Worm (Caenorhabditis elegans) whole organism, young adult: ENCODE results near the gene F08D12.4.

Experiments used
- B0035.1 ChIP-seq: sonication (generic microtip); optimal IDR thresholded peaks from 2 replicates; lab custom pipeline; 2016; ENCODE audit warnings: missing genetic modification characterization, mild to moderate bottlenecking, missing compliant biosample characterization, missing genotype, missing genetic modification reagents
- C06A6.2 ChIP-seq: fragments of 200-800 bp; sonication (Bioruptor generic); conservative IDR thresholded peaks from 2 replicates; pipeline ENCODE4 v1.3.6; 2022; ENCODE audit warnings: missing genetic modification characterization, missing compliant biosample characterization
- F33H1.4 ChIP-seq: fragments of 200-800 bp; sonication (Bioruptor generic); IDR thresholded peaks from 2 replicates; pipeline ENCODE4 v1.3.6; 2022; ENCODE audit warnings: missing genetic modification reagents, missing genetic modification characterization, missing compliant biosample characterization
- F55B11.4 ChIP-seq: sonication (generic microtip); optimal IDR thresholded peaks from 2 replicates; lab custom pipeline; 2016; ENCODE audit warnings: missing compliant biosample characterization, missing genetic modification characterization, borderline replicate concordance; ENCODE audit not compliant: insufficient read depth
- F57A8.1 ChIP-seq: fragments of 200-800 bp; sonication (Bioruptor generic); optimal IDR thresholded peaks from 2 replicates; lab custom pipeline; 2018; ENCODE audit warnings: mild to moderate bottlenecking, missing genetic modification characterization, moderate library complexity, missing compliant biosample characterization
- K11D2.4 ChIP-seq: fragments of 200-800 bp; sonication (Bioruptor generic); IDR thresholded peaks from 2 replicates; pipeline ENCODE4 v1.3.6; 2022; ENCODE audit warnings: missing genetic modification reagents, missing genetic modification characterization, missing compliant biosample characterization
- K12H6.12 ChIP-seq: fragments of 200-800 bp; sonication (Bioruptor generic); optimal IDR thresholded peaks from 2 replicates; lab custom pipeline; 2018; ENCODE audit warnings: mild to moderate bottlenecking, missing genetic modification characterization, missing compliant biosample characterization
- T07F8.4 ChIP-seq: sonication (generic microtip); optimal IDR thresholded peaks from 2 replicates; lab custom pipeline; 2016; ENCODE audit warnings: mild to moderate bottlenecking, missing genetic modification characterization, moderate library complexity, missing compliant biosample characterization
- Y53G8AR.9 ChIP-seq: fragments of 200-800 bp; sonication (Bioruptor generic); conservative IDR thresholded peaks from 2 replicates; pipeline ENCODE4 v1.3.6; 2022; ENCODE audit warnings: missing genetic modification reagents, missing genetic modification characterization, missing compliant biosample characterization
- Y95B8A.8 ChIP-seq: fragments of 200-800 bp; sonication (Bioruptor generic); IDR thresholded peaks from 2 replicates; pipeline ENCODE4 v1.3.6; 2022; ENCODE audit warnings: missing genetic modification reagents, missing genetic modification characterization, missing compliant biosample characterization
- ZK185.1 ChIP-seq: sonication (generic microtip); optimal IDR thresholded peaks from 2 replicates; lab custom pipeline; 2016; ENCODE audit warnings: mild to moderate bottlenecking, missing genetic modification characterization, missing compliant biosample characterization; ENCODE audit not compliant: poor library complexity, severe bottlenecking
- ama-1 ChIP-seq, 3 experiments: fragments of 150-350 bp in 1 of 3; sonication (generic microtip) in 2 of 3; optimal IDR thresholded peaks; 2 replicates each; lab custom pipeline; 2014 to 2018; ENCODE audit warnings: missing biosample characterization in 2 of 3, missing genetic modification characterization in 2 of 3, missing genetic modification reagents in 2 of 3
- aptf-3 ChIP-seq: fragments of 200-800 bp; sonication (Bioruptor generic); IDR thresholded peaks from 2 replicates; pipeline ENCODE4 v1.3.6; 2022; ENCODE audit warnings: missing genetic modification characterization, missing compliant biosample characterization
- atf-7 ChIP-seq: sonication (generic microtip); optimal IDR thresholded peaks from 2 replicates; lab custom pipeline; 2017; ENCODE audit warnings: mild to moderate bottlenecking, missing genetic modification characterization, missing compliant biosample characterization
- athp-1 ChIP-seq: sonication (generic microtip); optimal IDR thresholded peaks from 2 replicates; lab custom pipeline; 2017; ENCODE audit warnings: mild to moderate bottlenecking, missing genetic modification characterization, missing compliant biosample characterization
- attf-5 ChIP-seq: fragments of 200-800 bp; sonication (Bioruptor generic); optimal IDR thresholded peaks from 2 replicates; lab custom pipeline; 2018; ENCODE audit warnings: mild to moderate bottlenecking, missing genetic modification characterization, missing compliant biosample characterization
- ceh-58 ChIP-seq: fragments of 200-800 bp; sonication (Bioruptor generic); IDR thresholded peaks from 2 replicates; pipeline ENCODE4 v1.3.6; 2022; ENCODE audit warnings: missing genetic modification characterization, missing compliant biosample characterization
- dpff-1 ChIP-seq: sonication (generic microtip); optimal IDR thresholded peaks from 2 replicates; lab custom pipeline; 2017; ENCODE audit warnings: mild to moderate bottlenecking, missing genetic modification characterization, missing compliant biosample characterization
- egl-18 ChIP-seq: fragments of 200-800 bp; sonication (Bioruptor generic); IDR thresholded peaks from 2 replicates; pipeline ENCODE4 v1.3.6; 2022; ENCODE audit warnings: missing genetic modification reagents, missing genetic modification characterization, missing compliant biosample characterization
- egl-44 ChIP-seq: fragments of 200-800 bp; sonication (Bioruptor generic); IDR thresholded peaks from 2 replicates; pipeline ENCODE4 v1.3.6; 2022; ENCODE audit warnings: missing genetic modification reagents, missing genetic modification characterization, missing compliant biosample characterization
- hlh-12 ChIP-seq: sonication (generic microtip); optimal IDR thresholded peaks from 2 replicates; lab custom pipeline; 2016; ENCODE audit warnings: missing genetic modification characterization, missing compliant biosample characterization
- hmg-20 ChIP-seq: fragments of 200-800 bp; sonication (Bioruptor generic); IDR thresholded peaks from 2 replicates; pipeline ENCODE4 v1.3.6; 2022; ENCODE audit warnings: missing genetic modification reagents, missing genetic modification characterization, missing compliant biosample characterization
- let-526 ChIP-seq: fragments of 200-800 bp; sonication (Bioruptor generic); IDR thresholded peaks from 2 replicates; pipeline ENCODE4 v1.3.6; 2022; ENCODE audit warnings: missing genetic modification reagents, missing genetic modification characterization, missing compliant biosample characterization
- lin-40 ChIP-seq: sonication (generic microtip); optimal IDR thresholded peaks from 2 replicates; lab custom pipeline; 2016; ENCODE audit warnings: missing genetic modification characterization, mild to moderate bottlenecking, missing compliant biosample characterization, missing genotype, missing genetic modification reagents
- madf-6 ChIP-seq: fragments of 200-800 bp; sonication (Bioruptor generic); IDR thresholded peaks from 2 replicates; pipeline ENCODE4 v1.3.6; 2022; ENCODE audit warnings: missing genetic modification reagents, missing genetic modification characterization, missing compliant biosample characterization
- mes-4 ChIP-seq: sonication (generic microtip); optimal IDR thresholded peaks from 2 replicates; lab custom pipeline; 2016; ENCODE audit warnings: missing genotype, missing genetic modification characterization, missing compliant biosample characterization
- nfyb-1 ChIP-seq: fragments of 200-800 bp; sonication (Bioruptor generic); IDR thresholded peaks from 2 replicates; pipeline ENCODE4 v1.3.6; 2022; ENCODE audit warnings: missing genetic modification reagents, missing genetic modification characterization, missing compliant biosample characterization
- pha-4 ChIP-seq: fragments of 150-350 bp; sonication (generic microtip); optimal IDR thresholded peaks from 2 replicates; lab custom pipeline; 2014; ENCODE audit warnings: missing biosample characterization, missing genetic modification reagents, missing genetic modification characterization
- snpc-4 ChIP-seq, 5 experiments: fragments of 150-350 bp in 1 of 5; sonication (generic microtip) in 4 of 5; optimal IDR thresholded peaks; 2 replicates each; lab custom pipeline; 2014 to 2018; ENCODE audit warnings: missing genetic modification characterization in 5 of 5, missing biosample characterization in 3 of 5, antibody characterized with exemption in 2 of 5, mild to moderate bottlenecking in 2 of 5, missing compliant biosample characterization in 2 of 5, missing genotype in 2 of 5, moderate library complexity in 2 of 5, missing genetic modification reagents in 1 of 5
- sptf-2 ChIP-seq: fragments of 200-800 bp; sonication (Bioruptor generic); optimal IDR thresholded peaks from 2 replicates; lab custom pipeline; 2018; ENCODE audit warnings: mild to moderate bottlenecking, missing genetic modification characterization, missing compliant biosample characterization
- zim-3 ChIP-seq: sonication (generic microtip); optimal IDR thresholded peaks from 2 replicates; lab custom pipeline; 2017; ENCODE audit warnings: mild to moderate bottlenecking, missing genetic modification characterization, moderate library complexity, missing compliant biosample characterization
- ztf-6 ChIP-seq: fragments of 200-800 bp; sonication (Bioruptor generic); IDR thresholded peaks from 2 replicates; pipeline ENCODE4 v1.3.6; 2022; ENCODE audit warnings: missing genetic modification reagents, missing genetic modification characterization, missing compliant biosample characterization

F08D12.4 gene

ce11 chrII:2756351-2756750 is 21.6 kb upstream of the F08D12.4 start:
- TF ChIP-seq F33H1.4 (GFP tag; lab: Robert Waterston, UW): no peak
- TF ChIP-seq lin-40 (tag; lab: Kevin White, UChicago): no peak
- no peak for TF ChIP-seq Y95B8A.8 (GFP tag; lab: Robert Waterston, UW)
- no peak for TF ChIP-seq aptf-3 (GFP tag; lab: Robert Waterston, UW)
- TF ChIP-seq snpc-4 (GFP tag; optimal IDR thresholded peaks at IDR 0.05; lab: Kevin White, UChicago): no peak
- no peak for TF ChIP-seq snpc-4 (tag; optimal IDR thresholded peaks at IDR 0.05; lab: Kevin White, UChicago)
- no peak for TF ChIP-seq attf-5 (GFP tag; lab: Kevin White, UChicago)
- no peak for TF ChIP-seq mes-4 (tag; lab: Kevin White, UChicago)
- TF ChIP-seq madf-6 (GFP tag; lab: Robert Waterston, UW): no peak
- TF ChIP-seq egl-18 (GFP tag; lab: Robert Waterston, UW): no peak
- no peak for TF ChIP-seq sptf-2 (GFP tag; lab: Kevin White, UChicago)
- no peak for TF ChIP-seq B0035.1
- TF ChIP-seq F55B11.4 (tag; lab: Kevin White, UChicago): no peak
- TF ChIP-seq zim-3 (tag; lab: Kevin White, UChicago): no peak

ce11 chrII:2757954-2758353 is 20.0 kb upstream of the F08D12.4 start, which contains the start of gene F29A7.8:
TSS of gene F29A7.8 (minus strand) at chrII:2758054.
- TF ChIP-seq ama-1 (optimal IDR thresholded peaks at IDR 0.05; lab: Kevin White, UChicago) (no peak), ama-1 (GFP tag; optimal IDR thresholded peaks at IDR 0.05; lab: Kevin White, UChicago) (no peak), let-526 (GFP tag; lab: Robert Waterston, UW) (no peak), pha-4 (no peak), C06A6.2 (GFP tag; lab: Robert Waterston, UW) (no peak), athp-1 (tag; lab: Kevin White, UChicago) (no peak)

DNA sequence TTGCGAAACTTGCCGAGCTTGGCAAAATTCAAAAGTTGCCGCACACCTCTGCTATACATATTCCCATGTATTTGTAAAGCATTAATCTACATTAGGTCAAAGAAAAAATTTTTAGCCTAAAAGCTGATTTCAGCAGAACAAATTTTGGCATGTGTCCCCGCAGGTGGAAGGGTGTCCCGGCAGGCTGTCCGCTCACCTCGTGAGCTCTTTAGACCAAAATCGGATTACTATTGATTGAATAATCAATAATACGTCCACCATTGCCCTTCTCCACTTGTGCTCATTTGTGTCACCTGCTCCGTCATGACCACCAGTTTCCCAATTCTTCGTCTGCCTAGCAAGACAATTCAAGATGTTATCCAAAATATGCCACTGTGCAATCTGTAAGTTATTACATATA is 19.5 kb upstream of the F08D12.4 start, which contains the start of gene fbxb-107:
fbxb-107 (plus strand) TSS at position 297 of the 400 bp plus-strand sequence.
- TF ChIP-seq lin-40 (tag; lab: Kevin White, UChicago) (no peak), madf-6 (GFP tag; lab: Robert Waterston, UW) (no peak), ceh-58 (GFP tag; lab: Robert Waterston, UW) (no peak)

DNA sequence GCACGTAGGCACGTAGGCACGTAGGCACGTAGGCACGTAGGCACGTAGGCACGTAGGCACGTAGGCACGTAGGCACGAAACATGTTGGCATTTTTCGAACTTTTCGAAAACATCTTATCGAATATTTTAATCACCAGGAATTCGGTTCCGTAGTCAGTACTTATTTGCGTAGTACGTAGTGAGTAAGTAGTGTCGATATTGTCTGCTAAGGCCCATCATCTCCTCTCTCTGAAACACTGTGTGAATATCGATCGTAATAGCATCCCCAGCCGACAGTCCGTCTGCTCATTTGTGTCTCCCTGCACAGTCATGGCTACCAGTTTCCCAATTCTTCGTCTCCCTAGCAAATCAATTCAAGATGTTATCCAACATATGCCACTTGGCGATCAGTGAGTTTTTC is 15.8 kb upstream of the F08D12.4 start, which contains the start of gene fbxb-106:
fbxb-106 (plus strand) TSS at position 301 of the 400 bp plus-strand sequence.
- no peak for TF ChIP-seq egl-44 (GFP tag; lab: Robert Waterston, UW)
- no peak for TF ChIP-seq nfyb-1 (GFP tag; lab: Robert Waterston, UW)
- TF ChIP-seq hlh-12 (tag; lab: Kevin White, UChicago): no peak
- no peak for TF ChIP-seq atf-7 (tag; lab: Kevin White, UChicago)
- no peak for TF ChIP-seq Y53G8AR.9 (GFP tag; lab: Robert Waterston, UW)
- no peak for TF ChIP-seq dpff-1
- TF ChIP-seq F57A8.1 (GFP tag; lab: Kevin White, UChicago): no peak
- no peak for TF ChIP-seq K11D2.4 (GFP tag; lab: Robert Waterston, UW)
- TF ChIP-seq ztf-6 (GFP tag; lab: Robert Waterston, UW): no peak
- no peak for TF ChIP-seq hmg-20 (GFP tag; lab: Robert Waterston, UW)
- TF ChIP-seq ZK185.1: no peak
- TF ChIP-seq K12H6.12 (tag; lab: Kevin White, UChicago): no peak
- no peak for TF ChIP-seq T07F8.4
- no peak for TF ChIP-seq F55B11.4 (tag; lab: Kevin White, UChicago)
